Worm (Caenorhabditis elegans): Measurements from ENCODE around the gene rgs-2.

- TF ChIP-seq hlh-17 (GFP tag; optimal IDR thresholded peaks at IDR 0.05; ENCODE audit: borderline replicate concordance) (no peak), snpc-4 (tag; optimal IDR thresholded peaks at IDR 0.05) (no peak), lin-15B (tag; optimal IDR thresholded peaks at IDR 0.05) (no peak), Y116A8C.19 (tag; optimal IDR thresholded peaks at IDR 0.05; ENCODE audit: borderline replicate concordance) (no peak), lin-13 (GFP tag; optimal IDR thresholded peaks at IDR 0.05) (no peak), mdl-1 (tag; optimal IDR thresholded peaks at IDR 0.05) (no peak), fkh-10 (GFP tag; optimal IDR thresholded peaks at IDR 0.05) (peak; percentile 87), mab-9 (GFP tag; IDR thresholded peaks at IDR 0.05) (no peak), ztf-11 (tag; optimal IDR thresholded peaks at IDR 0.05) (no peak), rnt-1 (tag; optimal IDR thresholded peaks at IDR 0.05) (no peak), ceh-82 (tag; optimal IDR thresholded peaks at IDR 0.05) (peak in 1 of 3 experiments; percentile 0), dsc-1 (tag; optimal IDR thresholded peaks at IDR 0.05) (peak; percentile 89), dpl-1 (GFP tag; optimal IDR thresholded peaks at IDR 0.05) (no peak), pqm-1 (tag; optimal IDR thresholded peaks at IDR 0.05) (no peak)
Observed at ce11 chrX:12689869-12690268, 22.6 kb upstream of the rgs-2 start.
